Worm (Caenorhabditis elegans): Measurements from ENCODE around the gene pdi-6.

DNA sequence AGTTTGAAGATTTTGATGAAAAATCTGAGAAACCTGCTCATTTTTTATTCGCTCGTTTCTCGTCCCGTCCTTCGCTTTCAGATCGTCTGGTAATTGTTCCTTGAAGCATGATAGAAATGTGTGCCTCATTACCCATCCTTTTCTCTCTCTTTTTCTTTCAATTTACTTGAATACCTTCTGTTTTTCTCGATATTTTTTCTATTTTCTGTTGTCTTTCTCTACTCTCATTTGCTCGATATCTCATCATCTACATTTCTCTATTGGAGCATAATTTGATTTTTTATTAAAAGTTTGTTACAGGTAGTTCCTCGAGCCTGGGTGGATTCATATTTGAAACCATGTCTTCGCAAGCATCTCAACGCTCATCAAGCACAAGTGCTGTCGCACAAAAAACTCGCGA lies 18.1 kb downstream of the pdi-6 start, which contains the start of gene ubc-17:
- TF ChIP-seq hnd-1 (tag; optimal IDR thresholded peaks at IDR 0.05) (no peak), ets-7 (tag; optimal IDR thresholded peaks at IDR 0.05) (no peak), tbx-37 (GFP tag; conservative IDR thresholded peaks at IDR 0.05) (no peak), ama-1 (optimal IDR thresholded peaks at IDR 0.05) (no peak), B0310.2 (tag; optimal IDR thresholded peaks at IDR 0.05) (no peak), aly-1 (tag; optimal IDR thresholded peaks at IDR 0.05) (no peak), pes-1 (GFP tag; IDR thresholded peaks at IDR 0.05) (no peak), flt-1 (GFP tag; IDR thresholded peaks at IDR 0.05) (no peak), ceh-13 (GFP tag; optimal IDR thresholded peaks at IDR 0.05) (no peak), sea-1 (GFP tag; conservative IDR thresholded peaks at IDR 0.05) (no peak), scrt-1 (GFP tag; IDR thresholded peaks at IDR 0.05) (no peak), tbx-11 (GFP tag; IDR thresholded peaks at IDR 0.05) (no peak)
